Worm (Caenorhabditis elegans): ENCODE results near the gene C02H6.1.

The C02H6.1 gene

ce11 chrV:7411695-7412094 is 22.0 kb upstream of the C02H6.1 start, which contains the start of gene str-41:
str-41 (plus strand) TSS chrV:7411995.
- TF ChIP-seq sdz-12 (GFP tag; optimal IDR thresholded peaks at IDR 0.05) (no peak), F44E2.7 (GFP tag; IDR thresholded peaks at IDR 0.05) (no peak), daf-12 (tag; optimal IDR thresholded peaks at IDR 0.05) (no peak), madf-5 (GFP tag; IDR thresholded peaks at IDR 0.05) (no peak), vab-7 (GFP tag; IDR thresholded peaks at IDR 0.05) (no peak), ZK546.5 (tag; optimal IDR thresholded peaks at IDR 0.05) (no peak), saeg-2 (GFP tag; IDR thresholded peaks at IDR 0.05) (no peak), hlh-30 (tag; optimal IDR thresholded peaks at IDR 0.05; ENCODE audit: insufficient read depth) (no peak), lin-1 (GFP tag; IDR thresholded peaks at IDR 0.05) (no peak), ctbp-1 (GFP tag; IDR thresholded peaks at IDR 0.05) (no peak), unc-130 (GFP tag; optimal IDR thresholded peaks at IDR 0.05) (no peak), daf-16 (GFP tag; optimal IDR thresholded peaks at IDR 0.05) (no peak), daf-16 (tag; optimal IDR thresholded peaks at IDR 0.05) (no peak), nhr-111 (GFP tag; optimal IDR thresholded peaks at IDR 0.05) (no peak), mep-1 (tag; optimal IDR thresholded peaks at IDR 0.05) (no peak), daf-8 (GFP tag; IDR thresholded peaks at IDR 0.05) (no peak), hlh-11 (tag; optimal IDR thresholded peaks at IDR 0.05) (no peak), nhr-28 (tag; optimal IDR thresholded peaks at IDR 0.05) (no peak), mdl-1 (tag; optimal IDR thresholded peaks at IDR 0.05) (no peak), mxl-2 (GFP tag; conservative IDR thresholded peaks at IDR 0.05) (no peak)

ce11 chrV:7409599-7409998 is 19.9 kb upstream of the C02H6.1 start, which contains the start of gene R13D7.2:
R13D7.2 (plus strand) TSS chrV:7409899.
- TF ChIP-seq hlh-11 (tag; optimal IDR thresholded peaks at IDR 0.05), result no peak
- no peak for TF ChIP-seq dpl-1 (GFP tag; optimal IDR thresholded peaks at IDR 0.05)
- no peak for TF ChIP-seq tra-1 (GFP tag; IDR thresholded peaks at IDR 0.05)
- TF ChIP-seq Y75B8A.6 (GFP tag; IDR thresholded peaks at IDR 0.05), result no peak
- TF ChIP-seq ztf-7 (tag; optimal IDR thresholded peaks at IDR 0.05), result no peak
- no peak for TF ChIP-seq D1046.2 (GFP tag; IDR thresholded peaks at IDR 0.05)
- no peak for TF ChIP-seq nhr-6 (tag; optimal IDR thresholded peaks at IDR 0.05)
- TF ChIP-seq ceh-44 (GFP tag; IDR thresholded peaks at IDR 0.05), result no peak
- TF ChIP-seq skn-1 (tag; optimal IDR thresholded peaks at IDR 0.05), result no peak
- no peak for TF ChIP-seq pqm-1 (tag; optimal IDR thresholded peaks at IDR 0.05)
- no peak for TF ChIP-seq daf-8 (GFP tag; IDR thresholded peaks at IDR 0.05)

- no peak for TF ChIP-seq aly-2 (tag; optimal IDR thresholded peaks at IDR 0.05)
Observed at ce11 chrV:7408520-7408919, 18.8 kb upstream of the C02H6.1 start, which contains the start of gene srt-6. srt-6 (minus strand) TSS chrV:7408814.

ce11 chrV:7403501-7403900 is 13.8 kb upstream of the C02H6.1 start:
- TF ChIP-seq T20F7.1 (GFP tag; optimal IDR thresholded peaks at IDR 0.05), result no peak
- peak in 1 of 2 experiments; percentile 92 for TF ChIP-seq unc-62 (GFP tag; optimal IDR thresholded peaks at IDR 0.05 in 1 of 2)
- TF ChIP-seq unc-62 (tag; optimal IDR thresholded peaks at IDR 0.05), result no peak
- no peak for TF ChIP-seq F37D6.2 (tag; optimal IDR thresholded peaks at IDR 0.05)

- TF ChIP-seq ceh-32 (tag; optimal IDR thresholded peaks at IDR 0.05; ENCODE audit: poor library complexity) (no peak), aha-1 (tag) (peak; percentile 32)
Observed at ce11 chrV:7402355-7402754, 12.7 kb upstream of the C02H6.1 start, which contains the start of gene srj-13. srj-13 (plus strand) TSS chrV:7402655.

Data from whole organism, L4 larva.